Worm (Caenorhabditis elegans) whole organism, late embryonic: ENCODE measurements around the gene flp-19.

Source experiments
- C08G9.2 ChIP-seq: sonication (generic microtip); optimal IDR thresholded peaks from 2 replicates; lab custom pipeline; 2016; ENCODE audit warnings: mild to moderate bottlenecking, missing genetic modification characterization, moderate library complexity, missing compliant biosample characterization
- K02D7.2 ChIP-seq: sonication (generic microtip); optimal IDR thresholded peaks from 2 replicates; lab custom pipeline; 2017; ENCODE audit warnings: mild to moderate bottlenecking, missing genetic modification characterization, missing compliant biosample characterization
- ahr-1 ChIP-seq: sonication (generic microtip); optimal IDR thresholded peaks from 2 replicates; lab custom pipeline; 2016; ENCODE audit warnings: missing genetic modification characterization, missing compliant biosample characterization
- ceh-18 ChIP-seq: sonication (generic microtip); optimal IDR thresholded peaks from 2 replicates; lab custom pipeline; 2016; ENCODE audit warnings: missing genetic modification characterization, missing compliant biosample characterization
- ceh-19 ChIP-seq: fragments of 200-800 bp; sonication (Bioruptor generic); optimal IDR thresholded peaks from 2 replicates; lab custom pipeline; 2018; ENCODE audit warnings: mild to moderate bottlenecking, missing genetic modification characterization, missing compliant biosample characterization
- ceh-24 ChIP-seq: sonication (generic microtip); optimal IDR thresholded peaks from 2 replicates; lab custom pipeline; 2016; ENCODE audit warnings: mild to moderate bottlenecking, missing genetic modification characterization, missing compliant biosample characterization
- ceh-30 ChIP-seq: fragments of 150-350 bp; optimal IDR thresholded peaks from 2 replicates; lab custom pipeline; 2014; ENCODE audit warnings: missing biosample characterization, missing genetic modification characterization
- ceh-31 ChIP-seq: sonication (generic microtip); optimal IDR thresholded peaks from 2 replicates; lab custom pipeline; 2016; ENCODE audit warnings: missing genetic modification characterization, missing compliant biosample characterization
- ceh-34 ChIP-seq: sonication (generic microtip); optimal IDR thresholded peaks from 2 replicates; lab custom pipeline; 2016; ENCODE audit warnings: mild to moderate bottlenecking, missing genetic modification characterization, missing compliant biosample characterization
- ceh-9 ChIP-seq: sonication (generic microtip); optimal IDR thresholded peaks from 2 replicates; lab custom pipeline; 2016; ENCODE audit warnings: mild to moderate bottlenecking, missing genetic modification characterization, inconsistent platforms, missing compliant biosample characterization
- che-1 ChIP-seq: sonication (generic microtip); optimal IDR thresholded peaks from 2 replicates; lab custom pipeline; 2016; ENCODE audit warnings: mild to moderate bottlenecking, missing genetic modification characterization, missing compliant biosample characterization
- elt-2 ChIP-seq: sonication (generic microtip); optimal IDR thresholded peaks from 2 replicates; lab custom pipeline; 2016; ENCODE audit warnings: missing genetic modification reagents, missing genetic modification characterization, missing compliant biosample characterization
- ets-4 ChIP-seq: sonication (generic microtip); optimal IDR thresholded peaks from 2 replicates; lab custom pipeline; 2016; ENCODE audit warnings: missing genetic modification characterization, missing compliant biosample characterization
- fkh-6 ChIP-seq: sonication (generic microtip); optimal IDR thresholded peaks from 2 replicates; lab custom pipeline; 2016; ENCODE audit warnings: missing genetic modification characterization, missing compliant biosample characterization
- hlh-13 ChIP-seq: fragments of 200-800 bp; sonication (Bioruptor generic); optimal IDR thresholded peaks from 2 replicates; lab custom pipeline; 2018; ENCODE audit warnings: mild to moderate bottlenecking, missing genetic modification characterization, missing compliant biosample characterization
- hlh-15 ChIP-seq: sonication (generic microtip); optimal IDR thresholded peaks from 2 replicates; lab custom pipeline; 2016; ENCODE audit warnings: missing genetic modification characterization, missing compliant biosample characterization
- hlh-30 ChIP-seq: sonication (generic microtip); optimal IDR thresholded peaks from 2 replicates; lab custom pipeline; 2017; ENCODE audit warnings: antibody characterized with exemption, missing genetic modification characterization, missing compliant biosample characterization; ENCODE audit not compliant: insufficient read depth
- npax-4 ChIP-seq: sonication (generic microtip); optimal IDR thresholded peaks from 2 replicates; lab custom pipeline; 2016; ENCODE audit warnings: missing genetic modification characterization, missing compliant biosample characterization
- pag-3 ChIP-seq: sonication (generic microtip); optimal IDR thresholded peaks from 2 replicates; lab custom pipeline; 2016; ENCODE audit warnings: missing compliant biosample characterization, missing genetic modification characterization, borderline replicate concordance
- pat-9 ChIP-seq: fragments of 200-800 bp; sonication (Bioruptor generic); optimal IDR thresholded peaks from 2 replicates; lab custom pipeline; 2018; ENCODE audit warnings: mild to moderate bottlenecking, missing genetic modification characterization, moderate library complexity, missing compliant biosample characterization
- pax-1 ChIP-seq: fragments of 150-350 bp; optimal IDR thresholded peaks from 2 replicates; lab custom pipeline; 2014; ENCODE audit warnings: missing biosample characterization, missing genetic modification characterization
- pha-2 ChIP-seq: sonication (generic microtip); optimal IDR thresholded peaks from 2 replicates; lab custom pipeline; 2017; ENCODE audit warnings: mild to moderate bottlenecking, missing genetic modification characterization, missing compliant biosample characterization
- pha-4 ChIP-seq: fragments of 150-350 bp; optimal IDR thresholded peaks from 2 replicates; lab custom pipeline; 2018; ENCODE audit warnings: missing biosample characterization, missing genetic modification reagents, missing genetic modification characterization
- pros-1 ChIP-seq: fragments of 150-350 bp; optimal IDR thresholded peaks from 2 replicates; lab custom pipeline; 2014; ENCODE audit warnings: missing biosample characterization, missing genetic modification reagents, missing genetic modification characterization
- ref-2 ChIP-seq: sonication (generic microtip); optimal IDR thresholded peaks from 2 replicates; lab custom pipeline; 2016; ENCODE audit warnings: missing genetic modification characterization, missing compliant biosample characterization
- rnt-1 ChIP-seq: sonication (generic microtip); optimal IDR thresholded peaks from 2 replicates; lab custom pipeline; 2016; ENCODE audit warnings: missing genetic modification characterization, missing compliant biosample characterization
- sox-4 ChIP-seq: sonication (generic microtip); optimal IDR thresholded peaks from 2 replicates; lab custom pipeline; 2017; ENCODE audit warnings: mild to moderate bottlenecking, missing genetic modification characterization, inconsistent platforms, missing compliant biosample characterization
- tbx-7 ChIP-seq: sonication (generic microtip); optimal IDR thresholded peaks from 2 replicates; lab custom pipeline; 2016; ENCODE audit warnings: missing genotype, missing genetic modification characterization, missing compliant biosample characterization
- unc-3 ChIP-seq, 2 experiments: fragments of 200-800 bp in 1 of 2; sonication (Bioruptor generic) in 1 of 2; sonication (generic microtip) in 1 of 2; conservative IDR thresholded peaks in 1 of 2; optimal IDR thresholded peaks in 1 of 2; 2 replicates each; pipeline versions ENCODE4 v1.3.6 to Lab custom; 2016 to 2022; ENCODE audit warnings: missing compliant biosample characterization in 2 of 2, missing genetic modification characterization in 2 of 2, missing genetic modification reagents in 1 of 2
- unc-86 ChIP-seq: sonication (generic microtip); optimal IDR thresholded peaks from 2 replicates; lab custom pipeline; 2016; ENCODE audit warnings: missing genetic modification characterization, missing compliant biosample characterization

flp-19 gene

ce11 chrX:10640578-10640977 lies 36.1 kb downstream of the flp-19 start:
- TF ChIP-seq ceh-9 (no peak), pax-1 (tag; lab: Kevin White, UChicago) (no peak), hlh-30 (no peak), pag-3 (no peak), pat-9 (tag; lab: Kevin White, UChicago) (no peak), ahr-1 (tag; lab: Kevin White, UChicago) (no peak), hlh-15 (no peak), pha-2 (no peak), fkh-6 (tag; lab: Kevin White, UChicago) (no peak), ref-2 (tag; lab: Kevin White, UChicago) (no peak), rnt-1 (tag; lab: Kevin White, UChicago) (no peak), npax-4 (tag; lab: Kevin White, UChicago) (no peak), ets-4 (tag; lab: Kevin White, UChicago) (no peak), ceh-18 (tag; lab: Kevin White, UChicago) (no peak), che-1 (tag; lab: Kevin White, UChicago) (no peak), ceh-30 (tag; lab: Kevin White, UChicago) (no peak)

DNA sequence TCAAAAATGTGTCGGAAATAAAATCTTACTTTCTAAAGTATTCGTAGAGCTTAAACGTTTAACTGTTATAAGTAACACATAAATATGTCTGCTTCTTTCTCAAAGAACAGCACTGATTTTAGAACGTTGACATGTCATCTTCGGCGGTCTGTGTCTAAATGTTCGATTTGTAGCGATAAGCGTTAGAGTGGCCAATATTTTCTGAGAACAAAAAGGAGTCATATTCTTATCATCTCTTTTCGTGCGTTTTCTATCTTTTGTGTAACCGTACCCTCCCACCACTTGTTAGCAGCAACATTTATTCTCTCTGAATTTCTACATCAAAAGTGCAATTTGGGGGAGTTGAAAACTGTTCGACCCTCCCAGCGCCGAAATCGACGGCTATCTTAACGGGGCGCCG lies 40.7 kb downstream of the flp-19 start:
- TF ChIP-seq ref-2 (tag; lab: Kevin White, UChicago) (no peak), ceh-19 (GFP tag; lab: Kevin White, UChicago) (no peak), unc-3 (GFP tag; conservative IDR thresholded peaks at IDR 0.05; lab: Robert Waterston, UW) (no peak), unc-3 (tag; optimal IDR thresholded peaks at IDR 0.05; lab: Kevin White, UChicago) (no peak), C08G9.2 (no peak), ceh-31 (no peak), pat-9 (tag; lab: Kevin White, UChicago) (no peak), pag-3 (no peak), ceh-30 (tag; lab: Kevin White, UChicago) (no peak), pros-1 (no peak), unc-86 (tag; lab: Kevin White, UChicago) (no peak), hlh-13 (GFP tag; lab: Kevin White, UChicago) (no peak), elt-2 (no peak), K02D7.2 (tag; lab: Kevin White, UChicago) (no peak), ceh-24 (tag; lab: Kevin White, UChicago) (no peak), ceh-34 (no peak), sox-4 (tag; lab: Kevin White, UChicago) (no peak), tbx-7 (no peak), ets-4 (tag; lab: Kevin White, UChicago) (no peak)

ce11 chrX:10647590-10648105 lies 43.2 kb downstream of the flp-19 start:
- TF ChIP-seq pha-4 (no peak), unc-3 (GFP tag; conservative IDR thresholded peaks at IDR 0.05; lab: Robert Waterston, UW) (no peak), unc-3 (tag; optimal IDR thresholded peaks at IDR 0.05; lab: Kevin White, UChicago) (no peak), ceh-31 (no peak), hlh-13 (GFP tag; lab: Kevin White, UChicago) (no peak), unc-86 (tag; lab: Kevin White, UChicago) (no peak)

ce11 chrX:10650103-10650502 lies 45.6 kb downstream of the flp-19 start:
- TF ChIP-seq elt-2 = peak; percentile 27
- no peak for TF ChIP-seq pha-4
- no peak for TF ChIP-seq pros-1
